Worm (Caenorhabditis elegans) whole organism, L2 larva: Measurements from ENCODE around the gene C50F4.1.

Experiments used
- C34F6.9 ChIP-seq: fragments of 150-350 bp; optimal IDR thresholded peaks from 2 replicates; lab custom pipeline; 2014; ENCODE audit warnings: missing biosample characterization, missing genetic modification characterization
- ZK546.5 ChIP-seq: sonication (generic microtip); optimal IDR thresholded peaks from 2 replicates; lab custom pipeline; 2017; ENCODE audit warnings: missing biosample characterization, missing genetic modification characterization
- aly-2 ChIP-seq: fragments of 150-350 bp; optimal IDR thresholded peaks from 2 replicates; lab custom pipeline; 2014; ENCODE audit warnings: missing biosample characterization, missing genetic modification characterization
- ama-1 ChIP-seq: fragments of 150-350 bp; optimal IDR thresholded peaks from 2 replicates; lab custom pipeline; 2018; ENCODE audit warnings: inconsistent platforms
- blmp-1 ChIP-seq: sonication (generic microtip); optimal IDR thresholded peaks from 2 replicates; lab custom pipeline; 2017; ENCODE audit warnings: missing genetic modification characterization, mild to moderate bottlenecking, missing compliant biosample characterization, antibody characterized with exemption, moderate library complexity; ENCODE audit not compliant: insufficient read depth
- ceh-16 ChIP-seq: fragments of 150-350 bp; optimal IDR thresholded peaks from 2 replicates; lab custom pipeline; 2014; ENCODE audit warnings: missing biosample characterization, missing genetic modification characterization
- ceh-82 ChIP-seq: fragments of 150-350 bp; optimal IDR thresholded peaks from 2 replicates; lab custom pipeline; 2014; ENCODE audit warnings: missing biosample characterization, missing genetic modification characterization
- crh-2 ChIP-seq: sonication (generic microtip); optimal IDR thresholded peaks from 2 replicates; lab custom pipeline; 2017; ENCODE audit warnings: missing biosample characterization, missing genetic modification characterization
- dmd-4 ChIP-seq: sonication (generic microtip); optimal IDR thresholded peaks from 2 replicates; lab custom pipeline; 2017; ENCODE audit warnings: missing biosample characterization, missing genetic modification characterization
- elt-1 ChIP-seq: fragments of 150-350 bp; optimal IDR thresholded peaks from 2 replicates; lab custom pipeline; 2014; ENCODE audit warnings: missing biosample characterization, missing genetic modification characterization
- elt-3 ChIP-seq: sonication (generic microtip); optimal IDR thresholded peaks from 2 replicates; lab custom pipeline; 2017; ENCODE audit warnings: missing biosample characterization, missing genetic modification characterization
- fos-1 ChIP-seq: fragments of 150-350 bp; optimal IDR thresholded peaks from 2 replicates; lab custom pipeline; 2014; ENCODE audit warnings: missing biosample characterization, missing genetic modification characterization
- lin-39 ChIP-seq: fragments of 150-350 bp; optimal IDR thresholded peaks from 2 replicates; lab custom pipeline; 2014; ENCODE audit warnings: missing biosample characterization, missing genetic modification reagents, missing genetic modification characterization
- mbf-1 ChIP-seq: sonication (generic microtip); optimal IDR thresholded peaks from 2 replicates; lab custom pipeline; 2017; ENCODE audit warnings: missing biosample characterization, missing genetic modification characterization
- mdl-1 ChIP-seq, 2 experiments: fragments of 150-350 bp in 1 of 2; sonication (generic microtip) in 1 of 2; optimal IDR thresholded peaks; 2 replicates each; lab custom pipeline; 2017; ENCODE audit warnings: missing biosample characterization in 2 of 2, missing genetic modification characterization in 2 of 2
- nhr-10 ChIP-seq: sonication (generic microtip); optimal IDR thresholded peaks from 2 replicates; lab custom pipeline; 2017; ENCODE audit warnings: missing biosample characterization, missing genetic modification characterization
- nhr-11 ChIP-seq: fragments of 150-350 bp; optimal IDR thresholded peaks from 2 replicates; lab custom pipeline; 2014; ENCODE audit warnings: missing biosample characterization, missing genetic modification characterization
- nhr-129 ChIP-seq: fragments of 150-350 bp; optimal IDR thresholded peaks from 2 replicates; lab custom pipeline; 2014; ENCODE audit warnings: missing biosample characterization, missing genetic modification characterization
- nhr-21 ChIP-seq: fragments of 150-350 bp; optimal IDR thresholded peaks from 2 replicates; lab custom pipeline; 2014; ENCODE audit warnings: missing biosample characterization, missing genetic modification characterization
- nhr-237 ChIP-seq: fragments of 150-350 bp; optimal IDR thresholded peaks from 2 replicates; lab custom pipeline; 2014; ENCODE audit warnings: missing biosample characterization, missing genetic modification characterization
- nhr-25 ChIP-seq: fragments of 150-350 bp; sonication (generic microtip); optimal IDR thresholded peaks from 3 replicates; lab custom pipeline; 2014; ENCODE audit warnings: missing biosample characterization, missing genetic modification characterization
- nhr-6 ChIP-seq: fragments of 150-350 bp; optimal IDR thresholded peaks from 2 replicates; lab custom pipeline; 2014; ENCODE audit warnings: missing biosample characterization, missing genetic modification characterization
- nhr-77 ChIP-seq: fragments of 150-350 bp; optimal IDR thresholded peaks from 2 replicates; lab custom pipeline; 2014; ENCODE audit warnings: missing biosample characterization, missing genetic modification characterization
- peb-1 ChIP-seq: fragments of 150-350 bp; optimal IDR thresholded peaks from 2 replicates; lab custom pipeline; 2014; ENCODE audit warnings: missing biosample characterization, missing genetic modification characterization
- sem-4 ChIP-seq: fragments of 150-350 bp; optimal IDR thresholded peaks from 2 replicates; lab custom pipeline; 2014; ENCODE audit warnings: missing biosample characterization, missing genetic modification reagents, missing genetic modification characterization
- skn-1 ChIP-seq: sonication (generic microtip); optimal IDR thresholded peaks from 2 replicates; lab custom pipeline; 2017; ENCODE audit warnings: missing biosample characterization, missing genetic modification characterization
- sma-3 ChIP-seq: sonication (generic microtip); optimal IDR thresholded peaks from 2 replicates; lab custom pipeline; 2016; ENCODE audit warnings: missing genetic modification reagents, missing genetic modification characterization, missing compliant biosample characterization
- sma-9 ChIP-seq, 2 experiments: fragments of 150-350 bp in 1 of 2; sonication (generic microtip) in 1 of 2; optimal IDR thresholded peaks; 2 replicates each; lab custom pipeline; 2014 to 2016; ENCODE audit warnings: missing genetic modification characterization in 2 of 2, mild to moderate bottlenecking in 1 of 2, missing biosample characterization in 1 of 2, missing compliant biosample characterization in 1 of 2, missing genetic modification reagents in 1 of 2, moderate library complexity in 1 of 2
- unc-55 ChIP-seq: fragments of 150-350 bp; sonication (generic microtip); optimal IDR thresholded peaks from 3 replicates; lab custom pipeline; 2014; ENCODE audit warnings: missing biosample characterization, missing genetic modification reagents, missing genetic modification characterization
- zag-1 ChIP-seq: fragments of 150-350 bp; optimal IDR thresholded peaks from 2 replicates; lab custom pipeline; 2014; ENCODE audit warnings: missing biosample characterization, missing genetic modification characterization
- ztf-1 ChIP-seq: fragments of 200-800 bp; sonication (Bioruptor generic); conservative IDR thresholded peaks from 2 replicates; pipeline ENCODE4 v1.3.6; 2022; ENCODE audit warnings: missing genetic modification characterization, missing compliant biosample characterization
- ztf-11 ChIP-seq: sonication (generic microtip); optimal IDR thresholded peaks from 2 replicates; lab custom pipeline; 2017; ENCODE audit warnings: missing biosample characterization, missing genetic modification characterization
- ztf-4 ChIP-seq: fragments of 150-350 bp; optimal IDR thresholded peaks from 2 replicates; lab custom pipeline; 2014; ENCODE audit warnings: missing biosample characterization, missing genetic modification characterization

The C50F4.1 gene

ce11 chrV:9561624-9562179 lies 35.1 kb downstream of the C50F4.1 start, which contains the start of gene rgef-1 (continued):
- TF ChIP-seq crh-2 (tag; lab: Kevin White, UChicago) (peak; percentile 76), elt-1 (tag; lab: Kevin White, UChicago) (no peak), skn-1 (tag; lab: Kevin White, UChicago) (no peak), ZK546.5 (tag; lab: Kevin White, UChicago) (no peak), sem-4 (tag; lab: Kevin White, UChicago) (peak; percentile 32), nhr-6 (tag; lab: Kevin White, UChicago) (no peak), blmp-1 (tag; lab: Kevin White, UChicago) (no peak), ztf-4 (tag; lab: Kevin White, UChicago) (no peak), peb-1 (tag; lab: Kevin White, UChicago) (no peak)

ce11 chrV:9563585-9563984 lies 37.0 kb downstream of the C50F4.1 start:
- TF ChIP-seq C34F6.9 (tag; lab: Kevin White, UChicago) (peak; percentile 18), sma-9 (GFP tag; optimal IDR thresholded peaks at IDR 0.05; lab: Kevin White, UChicago) (peak; percentile 19), sma-9 (tag; optimal IDR thresholded peaks at IDR 0.05; lab: Kevin White, UChicago) (no peak), sma-3 (GFP tag; lab: Kevin White, UChicago) (no peak)

ce11 chrV:9568707-9569106 lies 42.1 kb downstream of the C50F4.1 start, which contains the start of gene F25B3.4:
Gene F25B3.4, minus strand, starts transcription at chrV:9568807.
- TF ChIP-seq aly-2 (tag; lab: Kevin White, UChicago) (no peak), nhr-21 (no peak), nhr-10 (no peak)
- TF ChIP-seq, all 48 proteins: peak for 0

- TF ChIP-seq nhr-237 (tag; lab: Kevin White, UChicago) (no peak), mdl-1 (tag; optimal IDR thresholded peaks at IDR 0.05; lab: Kevin White, UChicago) (no peak), ztf-11 (tag; lab: Kevin White, UChicago) (no peak), ama-1 (lab: Kevin White, UChicago) (no peak), ztf-4 (tag; lab: Kevin White, UChicago) (no peak), zag-1 (tag; lab: Kevin White, UChicago) (no peak), nhr-25 (tag; lab: Kevin White, UChicago) (no peak), fos-1 (tag; lab: Kevin White, UChicago) (no peak), nhr-6 (tag; lab: Kevin White, UChicago) (no peak), elt-3 (tag; lab: Kevin White, UChicago) (no peak)
Observed at ce11 chrV:9570197-9570596, 43.6 kb downstream of the C50F4.1 start, which contains the start of gene F25B3.5. Gene F25B3.5, minus strand, starts transcription at chrV:9570297.

ce11 chrV:9571056-9571455 lies 44.5 kb downstream of the C50F4.1 start:
- TF ChIP-seq ztf-4 (tag; lab: Kevin White, UChicago) (no peak), ama-1 (lab: Kevin White, UChicago) (no peak), lin-39 (tag; lab: Kevin White, UChicago) (no peak), ceh-16 (no peak), nhr-11 (no peak), ztf-1 (no peak), nhr-129 (tag; lab: Kevin White, UChicago) (no peak), skn-1 (tag; lab: Kevin White, UChicago) (no peak), elt-1 (tag; lab: Kevin White, UChicago) (no peak), nhr-77 (tag; lab: Kevin White, UChicago) (no peak), crh-2 (tag; lab: Kevin White, UChicago) (no peak), unc-55 (GFP tag; lab: Kevin White, UChicago) (no peak), dmd-4 (tag; lab: Kevin White, UChicago) (no peak), mbf-1 (tag; lab: Kevin White, UChicago) (no peak), blmp-1 (tag; lab: Kevin White, UChicago) (no peak), nhr-21 (no peak), sma-9 (GFP tag; optimal IDR thresholded peaks at IDR 0.05; lab: Kevin White, UChicago) (no peak), sma-9 (tag; optimal IDR thresholded peaks at IDR 0.05; lab: Kevin White, UChicago) (no peak), ceh-82 (tag; lab: Kevin White, UChicago) (no peak), zag-1 (tag; lab: Kevin White, UChicago) (no peak), fos-1 (tag; lab: Kevin White, UChicago) (no peak)
